Fruit fly (Drosophila melanogaster): ENCODE results near the gene RabGGTb.

DNA sequence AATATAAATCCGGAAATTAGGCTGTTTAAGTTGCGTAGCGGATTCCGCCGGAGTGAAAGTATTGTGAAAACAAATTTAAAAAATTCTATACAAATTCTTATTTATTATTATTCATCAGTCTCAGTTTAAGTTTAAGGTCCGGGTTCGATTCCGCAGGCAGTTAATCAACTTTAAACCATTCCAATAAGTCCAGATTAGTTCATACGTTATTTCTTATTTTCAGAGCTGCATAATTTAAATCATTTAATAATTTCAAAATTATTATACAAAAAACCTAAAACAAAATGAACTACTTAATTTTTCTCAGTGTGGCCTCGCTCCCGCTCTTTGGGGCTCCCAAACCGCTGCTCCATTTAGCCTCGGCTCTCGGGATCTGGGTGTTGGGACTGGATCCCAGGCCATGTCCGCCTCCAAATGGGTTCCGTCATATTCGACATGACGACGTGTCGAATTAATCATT is 48.5 kb upstream of the RabGGTb start:
- TF ChIP-seq Myc (optimal IDR thresholded peaks at IDR 0.05) (no peak), h (optimal IDR thresholded peaks at IDR 0.05) (no peak)

Data from Kc167 (cell line).